Worm (Caenorhabditis elegans): Measurements from ENCODE around the gene ttm-1.

ttm-1 gene

ce11 chrIII:12967437-12968043 is 745 bp upstream of the ttm-1 start:
- peak; percentile 66; the same call in 1 of the 2 replicates for TF ChIP-seq T22C8.4 (GFP tag; IDR thresholded peaks at IDR 0.05)
- no peak for TF ChIP-seq tab-1 (GFP tag; IDR thresholded peaks at IDR 0.05)
- no peak for TF ChIP-seq ztf-29 (GFP tag; IDR thresholded peaks at IDR 0.05)

- TF ChIP-seq klf-2 (GFP tag; conservative IDR thresholded peaks at IDR 0.05) (no peak), ztf-23 (GFP tag; IDR thresholded peaks at IDR 0.05) (no peak), ref-1 (GFP tag; conservative IDR thresholded peaks at IDR 0.05) (no peak), cog-1 (tag; optimal IDR thresholded peaks at IDR 0.05) (no peak), ztf-29 (GFP tag; IDR thresholded peaks at IDR 0.05) (no peak), tab-1 (GFP tag; IDR thresholded peaks at IDR 0.05) (no peak), flt-1 (GFP tag; IDR thresholded peaks at IDR 0.05) (no peak)
These were observed 6.1 kb downstream of the ttm-1 start for ce11 chrIII:12960705-12961104.

- no peak for TF ChIP-seq ztf-29 (GFP tag; IDR thresholded peaks at IDR 0.05)
- no peak for TF ChIP-seq flt-1 (GFP tag; IDR thresholded peaks at IDR 0.05)
- no peak for TF ChIP-seq klf-2 (GFP tag; conservative IDR thresholded peaks at IDR 0.05)
- no peak for TF ChIP-seq med-1 (GFP tag; optimal IDR thresholded peaks at IDR 0.05; ENCODE audit: insufficient read depth)
- TF ChIP-seq tab-1 (GFP tag; IDR thresholded peaks at IDR 0.05): no peak
- TF ChIP-seq cog-1 (tag; optimal IDR thresholded peaks at IDR 0.05): no peak
- TF ChIP-seq T22C8.4 (GFP tag; IDR thresholded peaks at IDR 0.05): no peak
- no peak for TF ChIP-seq ref-1 (GFP tag; conservative IDR thresholded peaks at IDR 0.05)
These were observed 7.5 kb downstream of the ttm-1 start for ce11 chrIII:12959286-12959685.

- TF ChIP-seq ref-1 (GFP tag; conservative IDR thresholded peaks at IDR 0.05): no peak
- TF ChIP-seq T22C8.4 (GFP tag; IDR thresholded peaks at IDR 0.05): peak; percentile 24
These were observed 14.2 kb downstream of the ttm-1 start for ce11 chrIII:12952615-12953014.

- no peak for TF ChIP-seq ztf-23 (GFP tag; IDR thresholded peaks at IDR 0.05)
- TF ChIP-seq T22C8.4 (GFP tag; IDR thresholded peaks at IDR 0.05): peak; percentile 87
These were observed 15.2 kb downstream of the ttm-1 start, which contains the start of gene Y39E4A.1 for ce11 chrIII:12951362-12952228. Y39E4A.1 (plus strand) TSS chrIII:12951412.

- peak; percentile 58; the same call in 1 of the 2 replicates for TF ChIP-seq ztf-29 (GFP tag; IDR thresholded peaks at IDR 0.05)
- TF ChIP-seq cog-1 (tag; optimal IDR thresholded peaks at IDR 0.05): no peak
These were observed 21.7 kb downstream of the ttm-1 start for ce11 chrIII:12945072-12945471.

- TF ChIP-seq cog-1 (tag; optimal IDR thresholded peaks at IDR 0.05): no peak
- TF ChIP-seq flt-1 (GFP tag; IDR thresholded peaks at IDR 0.05): no peak
These were observed 22.7 kb downstream of the ttm-1 start for ce11 chrIII:12944064-12944463.

- TF ChIP-seq ztf-29 (GFP tag; IDR thresholded peaks at IDR 0.05): no peak
- TF ChIP-seq klf-2 (GFP tag; conservative IDR thresholded peaks at IDR 0.05): no peak
- no peak for TF ChIP-seq T22C8.4 (GFP tag; IDR thresholded peaks at IDR 0.05)
- TF ChIP-seq flt-1 (GFP tag; IDR thresholded peaks at IDR 0.05): no peak
- no peak for TF ChIP-seq ref-1 (GFP tag; conservative IDR thresholded peaks at IDR 0.05)
These were observed 24.5 kb downstream of the ttm-1 start, which contains the start of gene unc-25 for ce11 chrIII:12942307-12942706. unc-25 (plus strand) TSS chrIII:12942651.

- TF ChIP-seq tab-1 (GFP tag; IDR thresholded peaks at IDR 0.05) (no peak), klf-2 (GFP tag; conservative IDR thresholded peaks at IDR 0.05) (no peak), flt-1 (GFP tag; IDR thresholded peaks at IDR 0.05) (no peak), cog-1 (tag; optimal IDR thresholded peaks at IDR 0.05) (no peak), ztf-23 (GFP tag; IDR thresholded peaks at IDR 0.05) (no peak), ref-1 (GFP tag; conservative IDR thresholded peaks at IDR 0.05) (no peak), ztf-29 (GFP tag; IDR thresholded peaks at IDR 0.05) (no peak), T22C8.4 (GFP tag; IDR thresholded peaks at IDR 0.05) (no peak), med-1 (GFP tag; optimal IDR thresholded peaks at IDR 0.05; ENCODE audit: insufficient read depth) (no peak)
These were observed 32.4 kb downstream of the ttm-1 start, which contains the start of gene epg-3 for ce11 chrIII:12934417-12934816. epg-3 (plus strand) TSS chrIII:12934717.

ce11 chrIII:12932776-12933175 is 34.0 kb downstream of the ttm-1 start:
- TF ChIP-seq cog-1 (tag; optimal IDR thresholded peaks at IDR 0.05) (no peak), ztf-23 (GFP tag; IDR thresholded peaks at IDR 0.05) (no peak), klf-2 (GFP tag; conservative IDR thresholded peaks at IDR 0.05) (no peak), ztf-29 (GFP tag; IDR thresholded peaks at IDR 0.05) (no peak)

ce11 chrIII:12931786-12932427 is 34.9 kb downstream of the ttm-1 start, which contains the start of gene rbm-7:
rbm-7 (minus strand) TSS chrIII:12931867.
- TF ChIP-seq ref-1 (GFP tag; conservative IDR thresholded peaks at IDR 0.05): no peak
